Fruit fly (Drosophila melanogaster) whole organism, prepupa: ENCODE data around the gene Nrg.

Source experiments
- Blimp-1 ChIP-seq: fragments of 200-800 bp; sonication (Bioruptor generic); optimal IDR thresholded peaks from 3 replicates; lab custom pipeline; 2017; ENCODE audit warnings: missing biosample characterization, missing genetic modification characterization, mild to moderate bottlenecking, moderate library complexity, missing genetic modification reagents
- CG10631 ChIP-seq: fragments of 200-800 bp; sonication (Bioruptor generic); optimal IDR thresholded peaks from 2 replicates; lab custom pipeline; 2016; ENCODE audit warnings: missing biosample characterization, missing genetic modification characterization
- CG10669 ChIP-seq: fragments of 200-800 bp; sonication (Bioruptor generic); optimal IDR thresholded peaks from 3 replicates; lab custom pipeline; 2018; ENCODE audit warnings: missing biosample characterization, mild to moderate bottlenecking, missing genetic modification characterization, moderate library complexity
- CG11294 ChIP-seq: fragments of 200-800 bp; sonication (Bioruptor generic); IDR thresholded peaks from 2 replicates; pipeline ENCODE4 v1.3.6; 2022; ENCODE audit warnings: missing biosample characterization, missing genetic modification characterization
- CG11902 ChIP-seq: fragments of 200-800 bp; sonication (Bioruptor generic); optimal IDR thresholded peaks from 3 replicates; lab custom pipeline; 2016; ENCODE audit warnings: missing biosample characterization, missing genetic modification characterization
- CG1621 ChIP-seq: fragments of 200-800 bp; sonication (Bioruptor generic); optimal IDR thresholded peaks from 3 replicates; lab custom pipeline; 2018; ENCODE audit warnings: missing biosample characterization, mild to moderate bottlenecking, missing genetic modification characterization
- CG16779 ChIP-seq: fragments of 200-800 bp; sonication (Bioruptor generic); optimal IDR thresholded peaks from 3 replicates; lab custom pipeline; 2017; ENCODE audit warnings: missing biosample characterization, mild to moderate bottlenecking, missing genetic modification characterization
- CG31627 ChIP-seq: fragments of 200-800 bp; sonication (Bioruptor generic); optimal IDR thresholded peaks from 3 replicates; lab custom pipeline; 2016; ENCODE audit warnings: missing biosample characterization, missing genetic modification characterization
- CG34406 ChIP-seq: fragments of 200-800 bp; sonication (Bioruptor generic); optimal IDR thresholded peaks from 3 replicates; lab custom pipeline; 2016; ENCODE audit warnings: missing biosample characterization, missing genetic modification characterization
- CG3919 ChIP-seq: fragments of 200-800 bp; sonication (Bioruptor generic); optimal IDR thresholded peaks from 3 replicates; lab custom pipeline; 2016; ENCODE audit warnings: missing biosample characterization, missing genetic modification characterization
- CG4318 ChIP-seq: fragments of 200-800 bp; sonication (Bioruptor generic); optimal IDR thresholded peaks from 3 replicates; lab custom pipeline; 2017; ENCODE audit warnings: missing biosample characterization, mild to moderate bottlenecking, missing genetic modification characterization
- CG6163 ChIP-seq: fragments of 200-800 bp; sonication (Bioruptor generic); IDR thresholded peaks from 3 replicates; pipeline ENCODE4 v1.3.6; 2022; ENCODE audit warnings: missing biosample characterization, missing genetic modification characterization
- CG6276 ChIP-seq: fragments of 200-800 bp; sonication (Bioruptor generic); optimal IDR thresholded peaks from 2 replicates; lab custom pipeline; 2017; ENCODE audit warnings: missing biosample characterization, mild to moderate bottlenecking, missing genetic modification characterization
- CG6854 ChIP-seq: fragments of 200-800 bp; sonication (Bioruptor generic); optimal IDR thresholded peaks from 2 replicates; lab custom pipeline; 2017; ENCODE audit warnings: missing biosample characterization, mild to moderate bottlenecking, missing genetic modification characterization
- CG7368 ChIP-seq: fragments of 200-800 bp; sonication (Bioruptor generic); optimal IDR thresholded peaks from 3 replicates; lab custom pipeline; 2016; ENCODE audit warnings: missing biosample characterization, missing genetic modification characterization
- CG8119 ChIP-seq: fragments of 200-800 bp; sonication (Bioruptor generic); IDR thresholded peaks from 3 replicates; pipeline ENCODE4 v1.3.6; 2022; ENCODE audit warnings: missing biosample characterization, missing genetic modification characterization
- CG9139 ChIP-seq: fragments of 200-800 bp; sonication (Bioruptor generic); optimal IDR thresholded peaks from 3 replicates; lab custom pipeline; 2017; ENCODE audit warnings: missing biosample characterization, mild to moderate bottlenecking, missing genetic modification characterization
- Eip78C ChIP-seq: fragments of 200-800 bp; sonication (Bioruptor generic); peaks from one replicate; lab custom pipeline; 2016; ENCODE audit warnings: missing biosample characterization, missing genetic modification characterization
- Eip93F ChIP-seq: fragments of 200-800 bp; sonication (Bioruptor generic); optimal IDR thresholded peaks from 2 replicates; lab custom pipeline; 2016; ENCODE audit warnings: missing biosample characterization, mild to moderate bottlenecking, missing genetic modification characterization
- Gug ChIP-seq: fragments of 200-800 bp; sonication (Bioruptor generic); IDR thresholded peaks from 2 replicates; pipeline ENCODE4 v1.3.6; 2022; ENCODE audit warnings: missing biosample characterization, missing genetic modification characterization
- Hr39 ChIP-seq: fragments of 200-800 bp; sonication (Bioruptor generic); optimal IDR thresholded peaks from 2 replicates; lab custom pipeline; 2016; ENCODE audit warnings: missing biosample characterization, missing genetic modification characterization
- Hr4 ChIP-seq: fragments of 200-800 bp; sonication (Bioruptor generic); optimal IDR thresholded peaks from 3 replicates; lab custom pipeline; 2016; ENCODE audit warnings: missing biosample characterization, missing genetic modification characterization
- Lpt ChIP-seq: fragments of 200-800 bp; sonication (Bioruptor generic); optimal IDR thresholded peaks from 3 replicates; lab custom pipeline; 2016; ENCODE audit warnings: missing biosample characterization, missing genetic modification characterization
- OdsH ChIP-seq: fragments of 200-800 bp; sonication (Bioruptor generic); optimal IDR thresholded peaks from 3 replicates; lab custom pipeline; 2016; ENCODE audit warnings: missing biosample characterization, missing genetic modification characterization
- Smox ChIP-seq: fragments of 200-800 bp; sonication (Bioruptor generic); optimal IDR thresholded peaks from 3 replicates; lab custom pipeline; 2016; ENCODE audit warnings: missing biosample characterization, missing genetic modification characterization
- Sox102F ChIP-seq: fragments of 200-800 bp; sonication (Bioruptor generic); optimal IDR thresholded peaks from 2 replicates; lab custom pipeline; 2016; ENCODE audit warnings: missing biosample characterization, mild to moderate bottlenecking, missing genetic modification characterization
- Sox14 ChIP-seq: fragments of 200-800 bp; sonication (Bioruptor generic); optimal IDR thresholded peaks from 3 replicates; lab custom pipeline; 2016; ENCODE audit warnings: missing biosample characterization, missing genetic modification characterization
- acj6 ChIP-seq: fragments of 200-800 bp; sonication (Bioruptor generic); optimal IDR thresholded peaks from 3 replicates; lab custom pipeline; 2016; ENCODE audit warnings: missing biosample characterization, missing genetic modification characterization
- cyc ChIP-seq: fragments of 200-800 bp; sonication (Bioruptor generic); optimal IDR thresholded peaks from 3 replicates; lab custom pipeline; 2016; ENCODE audit warnings: missing biosample characterization, missing genetic modification characterization
- eg ChIP-seq: fragments of 200-800 bp; sonication (Bioruptor generic); IDR thresholded peaks from 3 replicates; pipeline ENCODE4 v1.3.6; 2022; ENCODE audit warnings: missing biosample characterization, missing genetic modification characterization
- esn ChIP-seq: fragments of 200-800 bp; sonication (Bioruptor generic); optimal IDR thresholded peaks from 2 replicates; lab custom pipeline; 2016; ENCODE audit warnings: missing biosample characterization, mild to moderate bottlenecking, missing genetic modification characterization, moderate library complexity
- fd59A ChIP-seq: fragments of 200-800 bp; sonication (Bioruptor generic); optimal IDR thresholded peaks from 2 replicates; lab custom pipeline; 2017; ENCODE audit warnings: missing biosample characterization, mild to moderate bottlenecking, missing genetic modification characterization, missing genetic modification reagents
- fd85E ChIP-seq: fragments of 200-800 bp; sonication (Bioruptor generic); optimal IDR thresholded peaks from 3 replicates; lab custom pipeline; 2016; ENCODE audit warnings: missing biosample characterization, missing genetic modification characterization
- lz ChIP-seq: fragments of 200-800 bp; sonication (Bioruptor generic); optimal IDR thresholded peaks from 3 replicates; lab custom pipeline; 2016; ENCODE audit warnings: missing biosample characterization, missing genetic modification characterization
- net ChIP-seq: fragments of 200-800 bp; sonication (Bioruptor generic); optimal IDR thresholded peaks from 3 replicates; lab custom pipeline; 2016; ENCODE audit warnings: missing biosample characterization, missing genetic modification characterization
- pdm3 ChIP-seq: fragments of 200-800 bp; sonication (Bioruptor generic); optimal IDR thresholded peaks from 3 replicates; lab custom pipeline; 2016; ENCODE audit warnings: missing biosample characterization, missing genetic modification characterization
- ss ChIP-seq, 2 experiments: fragments of 200-800 bp; sonication (Bioruptor generic); optimal IDR thresholded peaks; 2 replicates in 1 of 2; 3 replicates in 1 of 2; lab custom pipeline; 2017 to 2018; ENCODE audit warnings: mild to moderate bottlenecking in 2 of 2, missing biosample characterization in 2 of 2, missing genetic modification characterization in 2 of 2, moderate library complexity in 1 of 2
- svp ChIP-seq: fragments of 200-800 bp; sonication (Bioruptor generic); peaks from one replicate; lab custom pipeline; 2016; ENCODE audit warnings: missing biosample characterization, missing genetic modification characterization
- vri ChIP-seq: fragments of 200-800 bp; sonication (Bioruptor generic); optimal IDR thresholded peaks from 3 replicates; lab custom pipeline; 2016; ENCODE audit warnings: missing biosample characterization, mild to moderate bottlenecking, missing genetic modification characterization

Nrg gene

dm6 chrX:8492849-8493248 lies 24.3 kb upstream of the Nrg start (continued):
- TF ChIP-seq Eip93F = peak; percentile 15
- TF ChIP-seq CG31627 (GFP tag; lab: Kevin White, UChicago) = peak; percentile 67
- peak; percentile 57 for TF ChIP-seq fd85E (GFP tag; lab: Kevin White, UChicago)
- peak; percentile 78 for TF ChIP-seq CG10631 (GFP tag; lab: Kevin White, UChicago)
- TF ChIP-seq CG4318 (GFP tag; lab: Kevin White, UChicago) = peak; percentile 73
- peak; percentile 53 for TF ChIP-seq Lpt (GFP tag; lab: Kevin White, UChicago)
- TF ChIP-seq CG6163 (GFP tag; lab: Robert Waterston, UW) = peak; percentile 93
- peak; percentile 86 for TF ChIP-seq Gug (GFP tag; lab: Robert Waterston, UW)
- peak; percentile 37 for TF ChIP-seq CG16779 (tag; lab: Kevin White, UChicago)
- TF ChIP-seq cyc (GFP tag; lab: Kevin White, UChicago) = peak; percentile 74
- peak; percentile 61 for TF ChIP-seq lz
- TF ChIP-seq CG6854 (GFP tag; lab: Kevin White, UChicago) = peak; percentile 47
- TF ChIP-seq OdsH = peak; percentile 84
- peak; percentile 73 for TF ChIP-seq svp (GFP tag; lab: Kevin White, UChicago)
- peak; percentile 45 for TF ChIP-seq Sox14 (GFP tag; lab: Kevin White, UChicago)
- peak; percentile 78 for TF ChIP-seq CG7368 (GFP tag; lab: Kevin White, UChicago)
- TF ChIP-seq ss (GFP tag; optimal IDR thresholded peaks at IDR 0.05; lab: Kevin White, UChicago) = peak; percentile 52 to 71
- peak; percentile 73 for TF ChIP-seq CG6276 (GFP tag; lab: Kevin White, UChicago)
- peak; percentile 88 for TF ChIP-seq CG8119 (GFP tag; lab: Robert Waterston, UW)
- TF ChIP-seq Hr39 (GFP tag; lab: Kevin White, UChicago) = peak; percentile 55
- TF ChIP-seq CG34406 = peak; percentile 82
- TF ChIP-seq, all 60 proteins: peak for 58

- TF ChIP-seq eg (GFP tag; lab: Robert Waterston, UW) (0 out of 3 replicates have a peak, but pooled peaks have one; percentile 30), esn (peak; percentile 1), vri (GFP tag; lab: Kevin White, UChicago) (no peak), fd59A (no peak), Sox102F (GFP tag; lab: Kevin White, UChicago) (peak; percentile 10), CG11902 (no peak), svp (GFP tag; lab: Kevin White, UChicago) (peak; percentile 65), CG3919 (GFP tag; lab: Kevin White, UChicago) (no peak), acj6 (GFP tag; lab: Kevin White, UChicago) (no peak), CG11294 (GFP tag; lab: Robert Waterston, UW) (no peak), CG6163 (GFP tag; lab: Robert Waterston, UW) (0 out of 3 replicates have a peak, but pooled peaks have one; percentile 31), Eip78C (GFP tag; lab: Kevin White, UChicago) (peak; percentile 77), Blimp-1 (GFP tag; lab: Kevin White, UChicago) (no peak)
- TF ChIP-seq, all 60 proteins: peak for 6
Observed at dm6 chrX:8493473-8493872, 23.7 kb upstream of the Nrg start.

dm6 chrX:8496362-8496761 lies 20.8 kb upstream of the Nrg start:
- TF ChIP-seq Smox (GFP tag; lab: Kevin White, UChicago) (no peak), CG1621 (tag; lab: Kevin White, UChicago) (no peak), net (GFP tag; lab: Kevin White, UChicago) (no peak), pdm3 (GFP tag; lab: Kevin White, UChicago) (no peak), cyc (GFP tag; lab: Kevin White, UChicago) (no peak), Hr4 (GFP tag; lab: Kevin White, UChicago) (no peak), CG7368 (GFP tag; lab: Kevin White, UChicago) (no peak), Sox102F (GFP tag; lab: Kevin White, UChicago) (no peak), CG8119 (GFP tag; lab: Robert Waterston, UW) (no peak), CG10669 (no peak), CG6854 (GFP tag; lab: Kevin White, UChicago) (no peak), CG9139 (GFP tag; lab: Kevin White, UChicago) (no peak), eg (GFP tag; lab: Robert Waterston, UW) (no peak), acj6 (GFP tag; lab: Kevin White, UChicago) (no peak)
